Fruit fly (Drosophila melanogaster): ENCODE results near the gene CG13994.
A peak's percentile ranks its signal among the peaks of the same experiment; 100 is the strongest.

CG13994 gene

dm6 chr2L:6065823-6066222 is 3.0 kb downstream of the CG13994 start, which contains the start of the genes Fbw5 and CG9147 (continued):
- TF ChIP-seq Vsx1 (GFP tag; optimal IDR thresholded peaks at IDR 0.05) = peak; percentile 98
- peak; percentile 100 for TF ChIP-seq CG10366 (GFP tag; IDR thresholded peaks at IDR 0.05)
- TF ChIP-seq ssp (GFP tag; IDR thresholded peaks at IDR 0.05) = peak; percentile 96
- TF ChIP-seq chn (GFP tag; optimal IDR thresholded peaks at IDR 0.05) = peak; percentile 100
- TF ChIP-seq MBD-R2 (GFP tag; IDR thresholded peaks at IDR 0.05) = peak; percentile 100
- peak; percentile 97 for TF ChIP-seq Fer2 (tag; optimal IDR thresholded peaks at IDR 0.05)
- peak; percentile 98 for TF ChIP-seq sug (tag; optimal IDR thresholded peaks at IDR 0.05)
- TF ChIP-seq gfzf (GFP tag; optimal IDR thresholded peaks at IDR 0.05) = peak; percentile 45
- peak; percentile 100 for TF ChIP-seq sisA (GFP tag; IDR thresholded peaks at IDR 0.05)
- TF ChIP-seq CG31365 (tag; optimal IDR thresholded peaks at IDR 0.05) = peak; percentile 92
- peak; percentile 99 for TF ChIP-seq CG4820 (GFP tag; optimal IDR thresholded peaks at IDR 0.05)
- TF ChIP-seq exex (tag; optimal IDR thresholded peaks at IDR 0.05) = peak; percentile 94
- peak; percentile 100 for TF ChIP-seq Med (GFP tag)
- TF ChIP-seq CG14710 (tag; optimal IDR thresholded peaks at IDR 0.05) = peak; percentile 98
- TF ChIP-seq nerfin-1 (tag; optimal IDR thresholded peaks at IDR 0.05) = peak; percentile 97
- TF ChIP-seq wdn (GFP tag; IDR thresholded peaks at IDR 0.05) = peak; percentile 99
- TF ChIP-seq CG11695 (GFP tag; IDR thresholded peaks at IDR 0.05) = peak; percentile 100
- TF ChIP-seq eve (GFP tag; optimal IDR thresholded peaks at IDR 0.05) = peak in 1 of 2 experiments; percentile 70
- TF ChIP-seq Hr78 (GFP tag; optimal IDR thresholded peaks at IDR 0.05) = peak in 1 of 2 experiments; percentile 97
- peak; percentile 99 for TF ChIP-seq CG12155 (GFP tag; optimal IDR thresholded peaks at IDR 0.05)
- peak; percentile 100 for TF ChIP-seq otp (GFP tag; IDR thresholded peaks at IDR 0.05)
- TF ChIP-seq ato (GFP tag; IDR thresholded peaks at IDR 0.05; ENCODE audit: partially characterized antibody) = no peak; the same call in 1 of the 2 replicates
- peak; percentile 100 for TF ChIP-seq CG14050 (GFP tag; IDR thresholded peaks at IDR 0.05)
- no peak for TF ChIP-seq Sin3A (optimal IDR thresholded peaks at IDR 0.05)
- peak; percentile 100 for TF ChIP-seq gem (tag; optimal IDR thresholded peaks at IDR 0.05)
- TF ChIP-seq unc-4 (GFP tag; IDR thresholded peaks at IDR 0.05; ENCODE audit: partially characterized antibody) = peak; percentile 59
- TF ChIP-seq CG2889 (GFP tag; IDR thresholded peaks at IDR 0.05) = peak; percentile 99
- TF ChIP-seq zfh1 (GFP tag; IDR thresholded peaks at IDR 0.05) = peak; percentile 100
- peak; percentile 98 for TF ChIP-seq Spps (tag; optimal IDR thresholded peaks at IDR 0.05)
- TF ChIP-seq CG3281 (GFP tag; optimal IDR thresholded peaks at IDR 0.05) = peak; percentile 98
- peak; percentile 100 for TF ChIP-seq CG18619 (GFP tag; optimal IDR thresholded peaks at IDR 0.05)
- TF ChIP-seq Ravus (GFP tag; IDR thresholded peaks at IDR 0.05) = peak; percentile 99
- no peak for TF ChIP-seq yki (optimal IDR thresholded peaks at IDR 0.05)
- peak; percentile 100 for TF ChIP-seq CG1602 (GFP tag; optimal IDR thresholded peaks at IDR 0.05)
- peak; percentile 97 for TF ChIP-seq cwo (GFP tag; optimal IDR thresholded peaks at IDR 0.05)
- TF ChIP-seq lab (GFP tag; optimal IDR thresholded peaks at IDR 0.05) = peak; percentile 99
- TF ChIP-seq ATbp (GFP tag; optimal IDR thresholded peaks at IDR 0.05) = peak; percentile 100
- 0 out of 3 replicates have a peak, but pooled peaks have one; percentile 33 for TF ChIP-seq mld (GFP tag; IDR thresholded peaks at IDR 0.05; ENCODE audit: partially characterized antibody)
- TF ChIP-seq Ets65A (GFP tag) = peak; percentile 100
- TF ChIP-seq CG7928 (GFP tag; optimal IDR thresholded peaks at IDR 0.05) = peak; percentile 84
- peak; percentile 99 for TF ChIP-seq Atf-2 (GFP tag; optimal IDR thresholded peaks at IDR 0.05)
- TF ChIP-seq gce (GFP tag; IDR thresholded peaks at IDR 0.05) = peak; percentile 99
- TF ChIP-seq ham (GFP tag; IDR thresholded peaks at IDR 0.05) = peak; percentile 99
- TF ChIP-seq emc (GFP tag; optimal IDR thresholded peaks at IDR 0.05) = peak; percentile 98
- peak; percentile 97 for TF ChIP-seq CG15696 (tag; optimal IDR thresholded peaks at IDR 0.05)
- TF ChIP-seq CG15601 (tag; optimal IDR thresholded peaks at IDR 0.05) = peak; percentile 99
- TF ChIP-seq CG9727 (GFP tag; optimal IDR thresholded peaks at IDR 0.05) = peak; percentile 100
- peak; percentile 100 for TF ChIP-seq CG2678 (tag; optimal IDR thresholded peaks at IDR 0.05)
- TF ChIP-seq vvl (GFP tag; IDR thresholded peaks at IDR 0.05) = peak; percentile 100
- peak; percentile 92 for TF ChIP-seq CG15073 (GFP tag; optimal IDR thresholded peaks at IDR 0.05)
- TF ChIP-seq CG17385 (GFP tag; optimal IDR thresholded peaks at IDR 0.05) = peak; percentile 100

All from whole organism, embryonic.